Fruit fly (Drosophila melanogaster): ENCODE results near the gene RhoGAP5A.

The RhoGAP5A gene

DNA sequence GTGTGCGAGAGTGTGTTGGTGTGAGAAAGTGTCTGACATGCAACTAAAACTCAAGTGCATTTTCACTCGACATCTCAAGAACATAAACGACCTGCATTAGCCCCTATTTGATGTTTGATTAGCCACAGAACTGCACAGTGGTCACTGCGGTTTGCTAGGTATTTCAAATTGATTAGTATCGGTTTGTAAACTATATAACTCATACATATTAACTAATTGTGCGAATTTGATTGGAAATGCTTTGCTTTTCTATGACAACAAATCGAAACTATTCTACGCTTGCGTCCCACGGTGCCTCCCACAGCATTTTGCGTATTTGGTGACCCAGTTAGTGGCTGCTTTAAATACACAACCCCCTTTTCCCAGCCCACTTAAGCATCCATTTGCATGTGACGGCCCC is 16.1 kb upstream of the RhoGAP5A start:
- TF ChIP-seq Dll (optimal IDR thresholded peaks at IDR 0.05) (no peak), EcR (GFP tag; optimal IDR thresholded peaks at IDR 0.05) (no peak), pan (optimal IDR thresholded peaks at IDR 0.05) (no peak)

DNA sequence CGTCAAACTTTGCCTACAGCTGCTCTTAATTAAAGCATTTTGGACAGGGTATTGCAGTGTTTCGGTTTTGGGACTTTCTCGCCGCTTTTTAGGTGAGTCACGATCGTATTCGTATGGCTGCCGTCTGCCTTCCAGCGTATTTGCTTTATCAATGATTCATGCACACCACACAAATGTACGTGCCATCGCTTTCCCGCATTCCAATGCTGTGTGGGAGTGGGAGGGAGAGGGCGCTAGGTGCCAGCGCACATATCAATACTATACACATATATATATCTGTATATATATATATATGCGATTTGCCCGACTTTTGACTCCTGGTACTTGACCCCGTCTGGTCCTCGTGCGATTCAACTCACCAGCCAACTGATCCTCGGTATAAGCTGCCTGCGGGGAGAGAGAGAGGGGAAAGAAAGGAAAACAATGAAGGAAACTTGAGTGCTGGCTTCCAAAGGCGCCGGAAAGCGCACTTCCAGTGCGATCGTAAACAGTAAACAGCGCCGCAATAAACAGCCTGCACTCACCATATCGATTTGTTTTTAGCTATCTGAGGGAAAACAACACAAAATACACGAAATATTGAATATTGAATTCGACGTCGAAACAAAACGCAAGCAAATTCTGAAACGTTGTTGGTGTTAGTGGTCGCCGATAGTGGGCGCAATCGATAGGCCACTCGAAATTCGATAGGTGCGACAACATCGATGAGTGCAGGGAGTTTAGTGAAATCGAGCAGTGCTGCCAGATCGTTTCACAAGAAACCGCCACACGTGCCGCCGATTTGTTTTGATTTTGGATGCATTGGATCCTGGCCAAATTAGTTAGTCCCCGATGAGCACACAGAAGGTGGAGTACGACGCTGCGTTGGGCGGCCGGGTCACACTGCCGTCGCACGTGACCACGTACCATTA is 3.5 kb upstream of the RhoGAP5A start, which contains the start of the genes Mlc-c and Pop1:
TSS of gene Mlc-c (minus strand) at position 647 of the 911 bp plus-strand sequence.
TSS of gene Pop1 (plus strand) at position 756 of the 911 bp plus-strand sequence.
- TF ChIP-seq Dll (optimal IDR thresholded peaks at IDR 0.05) (no peak), EcR (GFP tag; optimal IDR thresholded peaks at IDR 0.05) (no peak), psq (optimal IDR thresholded peaks at IDR 0.05) (no peak), pan (optimal IDR thresholded peaks at IDR 0.05) (no peak), CG8478 (optimal IDR thresholded peaks at IDR 0.05) (no peak), usp (GFP tag; optimal IDR thresholded peaks at IDR 0.05) (no peak)

DNA sequence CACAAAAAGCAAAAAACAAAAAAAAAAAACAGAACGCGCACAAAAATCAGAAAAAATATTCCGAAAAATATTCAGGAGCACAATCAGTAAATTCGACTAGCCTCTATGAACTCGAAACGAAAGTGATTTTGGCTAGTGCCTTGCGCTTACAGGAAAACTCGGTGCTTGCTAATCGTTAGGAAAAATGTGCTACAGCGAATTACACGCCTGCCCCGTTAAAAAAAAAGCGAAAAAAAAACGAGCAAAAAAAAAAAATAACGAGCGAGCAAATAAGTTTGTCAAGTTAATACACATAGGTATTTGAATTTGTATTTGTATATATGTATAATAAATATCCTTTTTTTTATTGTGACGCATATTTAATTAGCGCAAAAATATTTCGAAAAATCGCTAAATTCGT is 2.3 kb downstream of the RhoGAP5A start, which contains the start of gene CG34434:
TSS of gene CG34434 (minus strand) at position 101 of the 400 bp plus-strand sequence.
- TF ChIP-seq usp (GFP tag; optimal IDR thresholded peaks at IDR 0.05): no peak

DNA sequence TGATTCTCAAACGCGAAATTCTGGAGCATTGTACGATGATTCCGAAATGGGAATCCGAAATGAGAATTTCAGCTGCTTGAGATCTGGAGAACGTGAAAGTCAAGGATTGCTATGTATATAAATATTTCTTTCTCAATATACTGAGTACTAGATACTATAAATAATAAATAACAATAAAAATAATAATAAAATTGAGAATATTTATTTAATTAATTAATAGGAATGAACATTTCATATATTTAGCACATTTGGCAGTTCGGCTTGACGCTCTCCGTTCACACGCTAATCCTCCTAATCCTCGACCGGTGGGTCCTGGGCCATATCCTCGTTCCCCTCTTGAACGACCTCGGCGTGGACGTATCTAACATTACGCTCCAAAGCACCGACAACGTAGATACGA is 4.2 kb downstream of the RhoGAP5A start, which contains the start of gene CG34435:
TSS of gene CG34435 (minus strand) at position 101 of the 400 bp plus-strand sequence.
- TF ChIP-seq pan (optimal IDR thresholded peaks at IDR 0.05) (no peak), EcR (GFP tag; optimal IDR thresholded peaks at IDR 0.05) (no peak), Dll (optimal IDR thresholded peaks at IDR 0.05) (no peak), CG8478 (optimal IDR thresholded peaks at IDR 0.05) (no peak), usp (GFP tag; optimal IDR thresholded peaks at IDR 0.05) (no peak), psq (optimal IDR thresholded peaks at IDR 0.05) (no peak)

DNA sequence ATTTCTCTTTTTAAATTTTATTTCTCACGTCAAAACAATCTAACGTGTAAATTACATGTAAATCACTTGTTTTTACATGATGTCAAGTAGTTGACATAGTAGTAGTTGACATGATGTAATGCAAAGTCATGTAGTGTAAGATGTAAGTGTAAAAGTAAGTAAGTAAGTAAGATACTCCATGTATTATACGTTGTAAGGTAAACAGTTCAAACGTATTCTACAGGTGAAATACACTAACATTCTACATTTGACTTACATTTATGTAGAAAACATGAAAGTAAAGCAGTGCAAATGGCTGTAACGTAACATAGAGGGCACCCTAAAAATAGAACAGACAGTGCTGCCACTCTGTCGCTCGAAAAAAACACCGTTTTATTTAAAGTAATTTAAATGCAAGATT is 5.6 kb downstream of the RhoGAP5A start:
- TF ChIP-seq psq (optimal IDR thresholded peaks at IDR 0.05) (no peak), pan (optimal IDR thresholded peaks at IDR 0.05) (no peak), EcR (GFP tag; optimal IDR thresholded peaks at IDR 0.05) (no peak), usp (GFP tag; optimal IDR thresholded peaks at IDR 0.05) (no peak), CG8478 (optimal IDR thresholded peaks at IDR 0.05) (no peak), Dll (optimal IDR thresholded peaks at IDR 0.05) (no peak)

DNA sequence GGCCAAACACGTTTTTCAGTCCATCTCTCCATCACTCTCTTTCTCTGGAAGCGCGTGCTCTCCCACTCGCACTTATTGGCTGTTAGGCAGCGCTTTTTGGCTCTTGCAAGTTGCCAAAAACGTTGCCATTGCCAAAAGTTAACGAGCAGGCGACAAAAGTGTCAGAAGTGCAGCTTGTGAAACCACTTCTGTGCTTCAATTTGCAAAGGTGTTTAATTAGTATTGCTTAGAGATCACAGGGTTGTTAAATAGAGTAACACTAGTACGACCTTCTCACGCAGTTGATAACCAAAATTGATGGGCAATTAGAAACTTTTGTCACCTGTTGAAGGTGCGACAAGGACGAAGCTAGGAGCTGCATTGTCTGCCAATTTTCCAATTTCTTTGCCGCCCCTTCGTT is 10.1 kb downstream of the RhoGAP5A start:
- TF ChIP-seq usp (GFP tag; optimal IDR thresholded peaks at IDR 0.05) (no peak), CG8478 (optimal IDR thresholded peaks at IDR 0.05) (no peak), Dll (optimal IDR thresholded peaks at IDR 0.05) (no peak), EcR (GFP tag; optimal IDR thresholded peaks at IDR 0.05) (no peak), pan (optimal IDR thresholded peaks at IDR 0.05) (no peak), psq (optimal IDR thresholded peaks at IDR 0.05) (no peak)

DNA sequence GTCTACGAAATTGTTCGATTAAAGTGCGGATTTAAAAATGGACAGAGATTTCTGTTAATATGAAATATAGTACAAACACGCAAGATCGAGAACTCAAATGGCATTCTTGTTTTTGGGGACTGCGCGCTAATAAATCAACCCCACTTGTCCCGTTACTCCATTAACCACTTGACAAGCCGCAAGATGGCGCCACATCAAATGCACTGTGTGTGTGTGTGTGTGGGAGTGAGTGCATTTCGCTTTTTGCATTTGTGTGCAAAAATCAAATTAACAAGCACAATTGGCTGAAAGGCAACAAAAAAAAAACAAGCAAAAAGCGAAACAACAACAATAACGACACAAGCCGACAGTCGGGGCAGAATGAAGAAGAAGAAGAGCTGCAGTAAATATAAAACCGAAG is 11.0 kb downstream of the RhoGAP5A start:
- no peak for TF ChIP-seq usp (GFP tag; optimal IDR thresholded peaks at IDR 0.05)
- no peak for TF ChIP-seq CG8478 (optimal IDR thresholded peaks at IDR 0.05)
- TF ChIP-seq Dll (optimal IDR thresholded peaks at IDR 0.05): no peak
- no peak for TF ChIP-seq EcR (GFP tag; optimal IDR thresholded peaks at IDR 0.05)
- TF ChIP-seq pan (optimal IDR thresholded peaks at IDR 0.05): no peak
- TF ChIP-seq psq (optimal IDR thresholded peaks at IDR 0.05): no peak

DNA sequence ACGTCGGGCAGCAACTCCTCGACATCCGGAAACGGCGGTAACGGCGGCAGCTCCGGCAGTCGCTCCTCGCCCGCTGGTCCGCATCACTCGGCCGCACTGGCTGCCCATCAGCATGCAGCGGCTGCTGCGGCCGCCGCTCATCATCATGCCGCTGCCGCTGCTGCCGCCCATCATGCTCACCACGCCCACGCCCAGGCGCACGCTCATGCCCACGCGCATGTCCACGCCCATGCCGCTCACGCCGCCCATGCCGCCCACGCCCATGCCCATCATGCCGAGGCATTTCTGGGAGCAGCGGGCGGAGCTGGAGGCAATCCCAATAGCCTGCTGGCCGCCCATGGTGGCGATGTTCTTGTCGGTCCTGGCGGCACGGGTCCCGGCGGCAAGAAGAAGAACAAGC is 12.3 kb downstream of the RhoGAP5A start:
- TF ChIP-seq usp (GFP tag; optimal IDR thresholded peaks at IDR 0.05): no peak
- TF ChIP-seq EcR (GFP tag; optimal IDR thresholded peaks at IDR 0.05): no peak
- TF ChIP-seq psq (optimal IDR thresholded peaks at IDR 0.05): no peak
- TF ChIP-seq Dll (optimal IDR thresholded peaks at IDR 0.05): no peak
- TF ChIP-seq pan (optimal IDR thresholded peaks at IDR 0.05): no peak
- no peak for TF ChIP-seq CG8478 (optimal IDR thresholded peaks at IDR 0.05)

DNA sequence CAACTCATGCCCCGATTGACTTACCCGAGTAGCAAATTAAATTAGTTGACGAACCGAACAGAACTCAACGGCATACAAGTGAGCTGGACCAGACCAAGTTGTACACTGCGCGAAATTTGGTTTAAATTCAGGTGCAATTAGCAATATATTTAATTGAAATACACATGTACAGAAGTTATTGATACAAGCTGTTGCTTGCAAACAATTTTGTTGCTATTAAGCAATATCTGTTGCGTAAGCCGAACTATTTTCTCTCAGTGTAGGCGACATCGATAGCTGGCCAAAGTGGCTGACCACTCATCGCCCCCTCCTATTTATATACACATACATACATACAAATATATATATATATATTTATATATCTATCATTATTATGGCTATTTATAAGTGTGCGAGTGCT is 14.4 kb downstream of the RhoGAP5A start:
- TF ChIP-seq CG8478 (optimal IDR thresholded peaks at IDR 0.05) (no peak), EcR (GFP tag; optimal IDR thresholded peaks at IDR 0.05) (no peak), psq (optimal IDR thresholded peaks at IDR 0.05) (no peak), pan (optimal IDR thresholded peaks at IDR 0.05) (no peak), Dll (optimal IDR thresholded peaks at IDR 0.05) (no peak), usp (GFP tag; optimal IDR thresholded peaks at IDR 0.05) (no peak)

DNA sequence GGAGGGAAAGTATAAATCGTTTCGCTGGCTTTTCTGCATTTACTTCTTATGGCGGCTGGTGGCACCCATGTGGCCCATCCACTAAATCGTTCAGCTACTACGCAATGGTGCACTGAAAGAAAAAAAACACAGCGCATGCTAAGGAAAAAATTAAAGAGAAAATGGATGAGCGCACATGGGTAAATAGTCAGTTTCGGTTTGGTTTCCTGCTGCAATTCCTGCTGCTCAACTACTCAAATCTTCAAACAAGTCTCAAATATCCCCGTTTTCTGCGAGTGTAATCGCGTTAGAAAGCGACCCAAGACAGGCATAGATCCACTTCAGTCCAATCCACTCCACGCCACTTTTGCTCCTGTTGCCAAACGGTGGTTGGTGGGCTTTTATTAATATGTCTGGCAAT is 15.6 kb downstream of the RhoGAP5A start:
- TF ChIP-seq EcR (GFP tag; optimal IDR thresholded peaks at IDR 0.05) (no peak), Dll (optimal IDR thresholded peaks at IDR 0.05) (no peak), CG8478 (optimal IDR thresholded peaks at IDR 0.05) (no peak), usp (GFP tag; optimal IDR thresholded peaks at IDR 0.05) (no peak), psq (optimal IDR thresholded peaks at IDR 0.05) (no peak), pan (optimal IDR thresholded peaks at IDR 0.05) (no peak)

DNA sequence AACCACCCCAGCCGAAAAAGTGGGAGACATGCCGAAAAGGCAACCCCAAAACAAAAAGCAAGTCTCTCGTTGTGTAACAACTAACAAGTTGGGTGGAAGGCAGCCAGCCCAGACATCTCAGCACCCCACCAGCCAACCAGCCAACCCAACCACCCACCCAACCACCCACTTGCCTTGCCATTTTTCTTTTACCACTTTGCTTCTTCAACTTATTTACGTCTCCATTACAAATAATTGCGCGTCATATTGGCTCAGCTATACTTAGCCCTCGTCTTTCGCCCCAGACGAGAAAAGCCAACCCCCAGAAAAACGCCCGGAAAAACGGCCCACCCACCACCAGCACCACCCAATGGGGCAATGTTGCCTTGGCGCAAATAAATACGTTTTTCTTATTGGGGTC is 16.3 kb downstream of the RhoGAP5A start:
- TF ChIP-seq EcR (GFP tag; optimal IDR thresholded peaks at IDR 0.05) (no peak), Dll (optimal IDR thresholded peaks at IDR 0.05) (no peak), pan (optimal IDR thresholded peaks at IDR 0.05) (no peak), CG8478 (optimal IDR thresholded peaks at IDR 0.05) (no peak), usp (GFP tag; optimal IDR thresholded peaks at IDR 0.05) (no peak), psq (optimal IDR thresholded peaks at IDR 0.05) (no peak)

DNA sequence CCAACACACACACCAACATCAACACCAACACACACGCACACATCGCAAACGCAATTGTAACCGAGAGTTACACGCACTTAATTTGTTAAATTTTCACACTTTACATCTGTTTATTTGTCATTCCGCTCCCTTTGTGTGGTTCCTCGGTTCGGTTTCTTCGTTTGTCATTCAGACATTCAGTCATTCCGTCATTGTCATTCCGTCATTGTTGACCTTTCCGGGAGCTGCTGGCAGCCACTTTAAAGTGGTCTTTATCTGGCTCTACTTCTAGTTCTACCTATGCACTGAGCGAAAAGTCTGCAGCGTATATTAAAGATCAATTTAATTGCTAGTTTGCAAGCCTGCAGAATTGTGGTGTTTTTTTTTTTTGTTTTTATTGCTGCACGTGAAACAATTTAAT is 22.1 kb downstream of the RhoGAP5A start:
- TF ChIP-seq pan (optimal IDR thresholded peaks at IDR 0.05) (no peak), Dll (optimal IDR thresholded peaks at IDR 0.05) (no peak), psq (optimal IDR thresholded peaks at IDR 0.05) (no peak), EcR (GFP tag; optimal IDR thresholded peaks at IDR 0.05) (no peak), CG8478 (optimal IDR thresholded peaks at IDR 0.05) (no peak), usp (GFP tag; optimal IDR thresholded peaks at IDR 0.05) (no peak)

All from whole organism.